Worm (Caenorhabditis elegans) whole organism, young adult: ENCODE measurements around the gene nos-3.

Source experiments
- B0261.1 ChIP-seq: sonication (generic microtip); optimal IDR thresholded peaks from 2 replicates; lab custom pipeline; 2016; ENCODE audit warnings: mild to moderate bottlenecking, missing genetic modification characterization, moderate library complexity, missing compliant biosample characterization
- B0336.3 ChIP-seq: fragments of 200-800 bp; sonication (Bioruptor generic); IDR thresholded peaks from 2 replicates; pipeline ENCODE4 v1.3.6; 2022; ENCODE audit warnings: missing genetic modification characterization, missing compliant biosample characterization
- F23B12.7 ChIP-seq: sonication (generic microtip); optimal IDR thresholded peaks from 2 replicates; lab custom pipeline; 2017; ENCODE audit warnings: missing genetic modification characterization, mild to moderate bottlenecking, missing compliant biosample characterization, antibody characterized with exemption, moderate library complexity; ENCODE audit not compliant: insufficient read depth
- F33H1.4 ChIP-seq: fragments of 200-800 bp; sonication (Bioruptor generic); IDR thresholded peaks from 2 replicates; pipeline ENCODE4 v1.3.6; 2022; ENCODE audit warnings: missing genetic modification reagents, missing genetic modification characterization, missing compliant biosample characterization
- F49E8.2 ChIP-seq: sonication (generic microtip); optimal IDR thresholded peaks from 3 replicates; lab custom pipeline; 2017; ENCODE audit warnings: missing genetic modification characterization, mild to moderate bottlenecking, missing compliant biosample characterization, antibody characterized with exemption, moderate library complexity; ENCODE audit not compliant: insufficient read depth
- F57A8.1 ChIP-seq: fragments of 200-800 bp; sonication (Bioruptor generic); optimal IDR thresholded peaks from 2 replicates; lab custom pipeline; 2018; ENCODE audit warnings: mild to moderate bottlenecking, missing genetic modification characterization, moderate library complexity, missing compliant biosample characterization
- T26A5.8 ChIP-seq: sonication (generic microtip); optimal IDR thresholded peaks from 2 replicates; lab custom pipeline; 2016; ENCODE audit warnings: missing genetic modification characterization, missing compliant biosample characterization
- Y53F4B.3 ChIP-seq: fragments of 200-800 bp; sonication (Bioruptor generic); IDR thresholded peaks from 2 replicates; pipeline ENCODE4 v1.3.6; 2022; ENCODE audit warnings: missing genetic modification reagents, missing genetic modification characterization, missing compliant biosample characterization
- Y79H2A.3 ChIP-seq: fragments of 200-800 bp; sonication (Bioruptor generic); conservative IDR thresholded peaks from 2 replicates; pipeline ENCODE4 v1.3.6; 2022; ENCODE audit warnings: missing genetic modification reagents, missing genetic modification characterization, missing compliant biosample characterization
- ZK185.1 ChIP-seq: sonication (generic microtip); optimal IDR thresholded peaks from 2 replicates; lab custom pipeline; 2016; ENCODE audit warnings: mild to moderate bottlenecking, missing genetic modification characterization, missing compliant biosample characterization; ENCODE audit not compliant: poor library complexity, severe bottlenecking
- ama-1 ChIP-seq, 3 experiments: fragments of 150-350 bp in 1 of 3; sonication (generic microtip) in 2 of 3; optimal IDR thresholded peaks; 2 replicates each; lab custom pipeline; 2014 to 2018; ENCODE audit warnings: missing biosample characterization in 2 of 3, missing genetic modification characterization in 2 of 3, missing genetic modification reagents in 2 of 3
- aptf-3 ChIP-seq: fragments of 200-800 bp; sonication (Bioruptor generic); IDR thresholded peaks from 2 replicates; pipeline ENCODE4 v1.3.6; 2022; ENCODE audit warnings: missing genetic modification characterization, missing compliant biosample characterization
- atf-7 ChIP-seq: sonication (generic microtip); optimal IDR thresholded peaks from 2 replicates; lab custom pipeline; 2017; ENCODE audit warnings: mild to moderate bottlenecking, missing genetic modification characterization, missing compliant biosample characterization
- attf-6 ChIP-seq: fragments of 200-800 bp; sonication (Bioruptor generic); IDR thresholded peaks from 2 replicates; pipeline ENCODE4 v1.3.6; 2022; ENCODE audit warnings: missing genetic modification reagents, missing genetic modification characterization, missing compliant biosample characterization
- bed-2 ChIP-seq: fragments of 200-800 bp; sonication (Bioruptor generic); IDR thresholded peaks from 2 replicates; pipeline ENCODE4 v1.3.6; 2022; ENCODE audit warnings: missing genetic modification reagents, missing genetic modification characterization, missing compliant biosample characterization
- ccch-3 ChIP-seq: fragments of 200-800 bp; sonication (Bioruptor generic); optimal IDR thresholded peaks from 2 replicates; lab custom pipeline; 2018; ENCODE audit warnings: mild to moderate bottlenecking, missing genetic modification characterization, missing compliant biosample characterization
- ceh-27 ChIP-seq: fragments of 200-800 bp; sonication (Bioruptor generic); optimal IDR thresholded peaks from 2 replicates; lab custom pipeline; 2018; ENCODE audit warnings: mild to moderate bottlenecking, missing genetic modification characterization, moderate library complexity, missing compliant biosample characterization
- ceh-40 ChIP-seq: fragments of 200-800 bp; sonication (Bioruptor generic); IDR thresholded peaks from 2 replicates; pipeline ENCODE4 v1.3.6; 2022; ENCODE audit warnings: missing genetic modification characterization, missing compliant biosample characterization
- chd-7 ChIP-seq: sonication (generic microtip); optimal IDR thresholded peaks from 2 replicates; lab custom pipeline; 2016; ENCODE audit warnings: mild to moderate bottlenecking, missing genetic modification characterization, moderate library complexity, missing compliant biosample characterization
- dox-1 ChIP-seq: fragments of 200-800 bp; sonication (Bioruptor generic); IDR thresholded peaks from 2 replicates; pipeline ENCODE4 v1.3.6; 2022; ENCODE audit warnings: missing genetic modification reagents, missing genetic modification characterization, missing compliant biosample characterization
- him-1 ChIP-seq: sonication (generic microtip); optimal IDR thresholded peaks from 2 replicates; lab custom pipeline; 2016; ENCODE audit warnings: missing genotype, missing genetic modification reagents, missing genetic modification characterization, missing compliant biosample characterization
- hlh-12 ChIP-seq: sonication (generic microtip); optimal IDR thresholded peaks from 2 replicates; lab custom pipeline; 2016; ENCODE audit warnings: missing genetic modification characterization, missing compliant biosample characterization
- hmg-1.2 ChIP-seq: fragments of 200-800 bp; sonication (Bioruptor generic); IDR thresholded peaks from 2 replicates; pipeline ENCODE4 v1.3.6; 2022; ENCODE audit warnings: missing genetic modification reagents, missing genetic modification characterization, missing compliant biosample characterization
- lag-1 ChIP-seq: fragments of 200-800 bp; sonication (Bioruptor generic); IDR thresholded peaks from 2 replicates; pipeline ENCODE4 v1.3.6; 2022; ENCODE audit warnings: missing genetic modification reagents, missing genetic modification characterization, missing compliant biosample characterization
- let-526 ChIP-seq: fragments of 200-800 bp; sonication (Bioruptor generic); IDR thresholded peaks from 2 replicates; pipeline ENCODE4 v1.3.6; 2022; ENCODE audit warnings: missing genetic modification reagents, missing genetic modification characterization, missing compliant biosample characterization
- let-607 ChIP-seq, 2 experiments: fragments of 200-800 bp in 1 of 2; sonication (Bioruptor generic) in 1 of 2; sonication (generic microtip) in 1 of 2; optimal IDR thresholded peaks; 2 replicates each; lab custom pipeline; 2016 to 2018; ENCODE audit warnings: mild to moderate bottlenecking in 2 of 2, missing compliant biosample characterization in 2 of 2, missing genetic modification characterization in 2 of 2, moderate library complexity in 2 of 2, missing genotype in 1 of 2
- lin-26 ChIP-seq: fragments of 200-800 bp; sonication (Bioruptor generic); IDR thresholded peaks from 2 replicates; pipeline ENCODE4 v1.3.6; 2022; ENCODE audit warnings: missing genetic modification reagents, missing genetic modification characterization, missing compliant biosample characterization
- lin-35 ChIP-seq, 3 experiments: fragments of 150-350 bp in 2 of 3; sonication (generic microtip) in 1 of 3; optimal IDR thresholded peaks; 2 replicates each; lab custom pipeline; 2014 to 2018; ENCODE audit warnings: missing biosample characterization in 3 of 3, missing genetic modification characterization in 3 of 3, missing genetic modification reagents in 3 of 3
- lir-1 ChIP-seq: fragments of 200-800 bp; sonication (Bioruptor generic); conservative IDR thresholded peaks from 2 replicates; pipeline ENCODE4 v1.3.6; 2022; ENCODE audit warnings: missing genetic modification reagents, missing genetic modification characterization, missing compliant biosample characterization
- lsl-1 ChIP-seq: fragments of 200-800 bp; sonication (Bioruptor generic); optimal IDR thresholded peaks from 2 replicates; lab custom pipeline; 2018; ENCODE audit warnings: mild to moderate bottlenecking, missing genetic modification characterization, moderate library complexity, missing compliant biosample characterization
- madf-6 ChIP-seq: fragments of 200-800 bp; sonication (Bioruptor generic); IDR thresholded peaks from 2 replicates; pipeline ENCODE4 v1.3.6; 2022; ENCODE audit warnings: missing genetic modification reagents, missing genetic modification characterization, missing compliant biosample characterization
- mel-28 ChIP-seq: sonication (generic microtip); optimal IDR thresholded peaks from 2 replicates; lab custom pipeline; 2016; ENCODE audit warnings: borderline replicate concordance, mild to moderate bottlenecking, missing genetic modification characterization, missing compliant biosample characterization
- mes-4 ChIP-seq: sonication (generic microtip); optimal IDR thresholded peaks from 2 replicates; lab custom pipeline; 2016; ENCODE audit warnings: missing genotype, missing genetic modification characterization, missing compliant biosample characterization
- nfyb-1 ChIP-seq: fragments of 200-800 bp; sonication (Bioruptor generic); IDR thresholded peaks from 2 replicates; pipeline ENCODE4 v1.3.6; 2022; ENCODE audit warnings: missing genetic modification reagents, missing genetic modification characterization, missing compliant biosample characterization
- nhr-120 ChIP-seq: fragments of 200-800 bp; sonication (Bioruptor generic); IDR thresholded peaks from 2 replicates; pipeline ENCODE4 v1.3.6; 2022; ENCODE audit warnings: missing genetic modification characterization, missing compliant biosample characterization
- rcor-1 ChIP-seq: fragments of 200-800 bp; sonication (Bioruptor generic); IDR thresholded peaks from 2 replicates; pipeline ENCODE4 v1.3.6; 2022; ENCODE audit warnings: missing genetic modification reagents, missing genetic modification characterization, missing compliant biosample characterization
- rec-8 ChIP-seq, 2 experiments: sonication (generic microtip); optimal IDR thresholded peaks; 2 replicates each; lab custom pipeline; 2016; ENCODE audit warnings: mild to moderate bottlenecking in 2 of 2, missing genetic modification characterization in 2 of 2, missing genetic modification reagents in 2 of 2, missing genotype in 2 of 2, missing biosample characterization in 1 of 2, missing compliant biosample characterization in 1 of 2, moderate library complexity in 1 of 2
- rpc-1 ChIP-seq, 2 experiments: fragments of 150-350 bp in 1 of 2; sonication (generic microtip) in 1 of 2; optimal IDR thresholded peaks; 2 replicates each; lab custom pipeline; 2014 to 2018; ENCODE audit warnings: missing biosample characterization in 1 of 2, missing genetic modification characterization in 1 of 2, missing genetic modification reagents in 1 of 2, missing genotype in 1 of 2
- snpc-1.1 ChIP-seq: sonication (generic microtip); optimal IDR thresholded peaks from 2 replicates; lab custom pipeline; 2017; ENCODE audit warnings: missing genetic modification characterization, mild to moderate bottlenecking, missing compliant biosample characterization, antibody characterized with exemption, moderate library complexity, missing genotype, missing genetic modification reagents; ENCODE audit not compliant: insufficient read depth
- snpc-3.4 ChIP-seq: sonication (generic microtip); optimal IDR thresholded peaks from 2 replicates; lab custom pipeline; 2017; ENCODE audit warnings: missing genetic modification characterization, mild to moderate bottlenecking, missing compliant biosample characterization, antibody characterized with exemption, moderate library complexity, missing genotype, missing genetic modification reagents
- snpc-4 ChIP-seq, 5 experiments: fragments of 150-350 bp in 1 of 5; sonication (generic microtip) in 4 of 5; optimal IDR thresholded peaks; 2 replicates each; lab custom pipeline; 2014 to 2018; ENCODE audit warnings: missing genetic modification characterization in 5 of 5, missing biosample characterization in 3 of 5, antibody characterized with exemption in 2 of 5, mild to moderate bottlenecking in 2 of 5, missing compliant biosample characterization in 2 of 5, missing genotype in 2 of 5, moderate library complexity in 2 of 5, missing genetic modification reagents in 1 of 5
- tbp1 ChIP-seq: fragments of 200-800 bp; sonication (Bioruptor generic); optimal IDR thresholded peaks from 2 replicates; lab custom pipeline; 2018; ENCODE audit warnings: mild to moderate bottlenecking, missing genetic modification characterization, missing compliant biosample characterization
- unc-130 ChIP-seq: sonication (generic microtip); optimal IDR thresholded peaks from 2 replicates; lab custom pipeline; 2016; ENCODE audit warnings: missing genetic modification reagents, missing genetic modification characterization, missing compliant biosample characterization
- ztf-25 ChIP-seq: fragments of 200-800 bp; sonication (Bioruptor generic); IDR thresholded peaks from 2 replicates; pipeline ENCODE4 v1.3.6; 2022; ENCODE audit warnings: missing genetic modification reagents, missing genetic modification characterization, missing compliant biosample characterization
- ztf-6 ChIP-seq: fragments of 200-800 bp; sonication (Bioruptor generic); IDR thresholded peaks from 2 replicates; pipeline ENCODE4 v1.3.6; 2022; ENCODE audit warnings: missing genetic modification reagents, missing genetic modification characterization, missing compliant biosample characterization

Gene nos-3

ce11 chrII:9787395-9788152, 41.5 kb downstream of the nos-3 start, which contains the start of gene cyp-13A2:
cyp-13A2 (minus strand) TSS chrII:9787629.
- no peak for TF ChIP-seq lin-26
- TF ChIP-seq madf-6 (GFP tag; lab: Robert Waterston, UW), result no peak; the same call in 1 of the 2 replicates
- no peak for TF ChIP-seq ceh-27
- peak; percentile 93 for TF ChIP-seq snpc-4 (GFP tag; optimal IDR thresholded peaks at IDR 0.05; lab: Kevin White, UChicago)
- peak; percentile 94 to 98 (median 96) for TF ChIP-seq snpc-4 (tag; optimal IDR thresholded peaks at IDR 0.05; lab: Kevin White, UChicago)
- TF ChIP-seq let-526 (GFP tag; lab: Robert Waterston, UW), result no peak
- no peak for TF ChIP-seq dox-1 (GFP tag; lab: Robert Waterston, UW)
- TF ChIP-seq Y79H2A.3 (GFP tag; lab: Robert Waterston, UW), result no peak
- no peak for TF ChIP-seq Y53F4B.3 (GFP tag; lab: Robert Waterston, UW)
- no peak for TF ChIP-seq F49E8.2 (tag; lab: Kevin White, UChicago)
- TF ChIP-seq ztf-6 (GFP tag; lab: Robert Waterston, UW), result no peak
- TF ChIP-seq hlh-12 (tag; lab: Kevin White, UChicago), result no peak
- no peak for TF ChIP-seq ZK185.1 (tag; lab: Kevin White, UChicago)
- TF ChIP-seq rcor-1 (GFP tag; lab: Robert Waterston, UW), result no peak
- no peak for TF ChIP-seq lir-1
- no peak for TF ChIP-seq F23B12.7 (tag; lab: Kevin White, UChicago)
- TF ChIP-seq B0261.1, result no peak
- no peak for TF ChIP-seq mes-4 (tag; lab: Kevin White, UChicago)
- TF ChIP-seq snpc-3.4 (tag; lab: Kevin White, UChicago), result peak; percentile 86
- no peak for TF ChIP-seq rpc-1 (optimal IDR thresholded peaks at IDR 0.05; lab: Kevin White, UChicago)
- TF ChIP-seq rpc-1 (tag; optimal IDR thresholded peaks at IDR 0.05; lab: Kevin White, UChicago), result peak; percentile 3
- TF ChIP-seq F33H1.4 (GFP tag; lab: Robert Waterston, UW), result peak; percentile 24; the same call in 1 of the 2 replicates
- TF ChIP-seq snpc-1.1 (tag; lab: Kevin White, UChicago), result peak; percentile 93
- no peak for TF ChIP-seq nfyb-1 (GFP tag; lab: Robert Waterston, UW)
- TF ChIP-seq ceh-40 (GFP tag; lab: Robert Waterston, UW), result no peak
- no peak for TF ChIP-seq bed-2 (GFP tag; lab: Robert Waterston, UW)
- TF ChIP-seq F57A8.1 (GFP tag; lab: Kevin White, UChicago), result no peak
- TF ChIP-seq attf-6 (GFP tag; lab: Robert Waterston, UW), result no peak
- TF ChIP-seq rec-8 (tag; optimal IDR thresholded peaks at IDR 0.05; lab: Kevin White, UChicago), result no peak
- TF ChIP-seq nhr-120, result no peak
- TF ChIP-seq aptf-3 (GFP tag; lab: Robert Waterston, UW), result no peak
- TF ChIP-seq chd-7 (tag; lab: Kevin White, UChicago), result no peak
- no peak for TF ChIP-seq lin-35 (GFP tag; optimal IDR thresholded peaks at IDR 0.05; lab: Kevin White, UChicago)
- peak; percentile 84 for TF ChIP-seq hmg-1.2 (GFP tag; lab: Robert Waterston, UW)
- TF ChIP-seq T26A5.8 (tag; lab: Kevin White, UChicago), result no peak
- TF ChIP-seq lsl-1 (GFP tag; lab: Kevin White, UChicago), result no peak
- no peak for TF ChIP-seq unc-130
- peak; percentile 56 for TF ChIP-seq him-1 (tag; lab: Kevin White, UChicago)
- no peak for TF ChIP-seq ama-1 (optimal IDR thresholded peaks at IDR 0.05; lab: Kevin White, UChicago)
- TF ChIP-seq ama-1 (GFP tag; optimal IDR thresholded peaks at IDR 0.05; lab: Kevin White, UChicago), result no peak
- TF ChIP-seq mel-28 (tag; lab: Kevin White, UChicago), result no peak
- 0 out of 2 replicates have a peak, but pooled peaks have one; percentile 27 for TF ChIP-seq B0336.3 (GFP tag; lab: Robert Waterston, UW)
- peak; percentile 57 for TF ChIP-seq tbp1
- TF ChIP-seq ccch-3 (GFP tag; lab: Kevin White, UChicago), result no peak
- no peak for TF ChIP-seq ztf-25 (GFP tag; lab: Robert Waterston, UW)
- no peak for TF ChIP-seq let-607 (tag; optimal IDR thresholded peaks at IDR 0.05; lab: Kevin White, UChicago)
- no peak for TF ChIP-seq lag-1 (GFP tag; lab: Robert Waterston, UW)
- no peak for TF ChIP-seq atf-7 (tag; lab: Kevin White, UChicago)
